Worm (Caenorhabditis elegans): ENCODE measurements around the gene F13H10.8.

Gene F13H10.8

DNA sequence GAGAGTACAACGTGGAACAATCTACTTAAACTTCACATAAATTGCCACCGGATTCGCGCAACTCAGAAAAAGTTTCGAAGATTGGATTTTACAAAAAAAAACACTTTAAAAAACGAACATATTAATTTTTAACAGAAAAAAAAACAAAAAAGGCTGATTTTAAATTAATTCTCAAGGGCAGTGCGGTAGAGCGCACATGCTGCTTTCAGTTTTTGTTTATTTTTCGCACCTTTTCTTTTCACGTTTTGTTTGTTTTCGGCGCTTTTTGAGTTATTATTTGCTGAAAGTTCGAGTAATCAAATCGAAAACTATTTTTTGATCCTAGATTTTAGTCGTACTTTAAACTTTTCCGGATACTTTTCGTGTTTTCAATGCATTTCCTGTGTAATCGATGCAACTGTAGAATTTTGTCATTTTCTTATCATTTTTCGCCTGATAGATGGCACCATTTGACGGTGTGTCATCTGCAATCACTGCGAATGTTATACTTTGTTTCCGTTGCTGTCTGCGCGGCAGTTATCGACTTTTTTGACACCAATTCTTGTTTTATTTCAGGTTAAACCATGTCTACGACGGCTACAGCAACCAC lies at the start of gene F13H10.8:
Gene F13H10.8, plus strand, starts transcription at position 556 of the 589 bp plus-strand sequence.
- peak; percentile 28 for TF ChIP-seq snpc-4 (tag; optimal IDR thresholded peaks at IDR 0.05)
- peak; percentile 3 for TF ChIP-seq pqm-1 (tag; optimal IDR thresholded peaks at IDR 0.05)
- TF ChIP-seq nhr-25 (tag; optimal IDR thresholded peaks at IDR 0.05), result peak; percentile 21
- no peak for TF ChIP-seq skn-1 (tag; optimal IDR thresholded peaks at IDR 0.05)
- TF ChIP-seq R02D3.7 (tag; optimal IDR thresholded peaks at IDR 0.05), result no peak
- no peak for TF ChIP-seq elt-1 (tag; optimal IDR thresholded peaks at IDR 0.05)
- TF ChIP-seq nfya-1 (tag; optimal IDR thresholded peaks at IDR 0.05; ENCODE audit: insufficient read depth), result peak; percentile 31
- no peak for TF ChIP-seq ceh-28 (tag; optimal IDR thresholded peaks at IDR 0.05)
- no peak for TF ChIP-seq ceh-82 (tag; optimal IDR thresholded peaks at IDR 0.05)
- peak; percentile 25 for TF ChIP-seq lin-15B (tag; optimal IDR thresholded peaks at IDR 0.05)
- no peak for TF ChIP-seq mdl-1 (tag; optimal IDR thresholded peaks at IDR 0.05)
- no peak for TF ChIP-seq fos-1 (tag; optimal IDR thresholded peaks at IDR 0.05)
- TF ChIP-seq hmg-11 (tag; optimal IDR thresholded peaks at IDR 0.05), result peak; percentile 58
- peak; percentile 93 for TF ChIP-seq pha-4 (tag; optimal IDR thresholded peaks at IDR 0.05)
- TF ChIP-seq elt-2 (tag; optimal IDR thresholded peaks at IDR 0.05), result peak; percentile 76
- no peak for TF ChIP-seq nhr-11 (tag; optimal IDR thresholded peaks at IDR 0.05)

DNA sequence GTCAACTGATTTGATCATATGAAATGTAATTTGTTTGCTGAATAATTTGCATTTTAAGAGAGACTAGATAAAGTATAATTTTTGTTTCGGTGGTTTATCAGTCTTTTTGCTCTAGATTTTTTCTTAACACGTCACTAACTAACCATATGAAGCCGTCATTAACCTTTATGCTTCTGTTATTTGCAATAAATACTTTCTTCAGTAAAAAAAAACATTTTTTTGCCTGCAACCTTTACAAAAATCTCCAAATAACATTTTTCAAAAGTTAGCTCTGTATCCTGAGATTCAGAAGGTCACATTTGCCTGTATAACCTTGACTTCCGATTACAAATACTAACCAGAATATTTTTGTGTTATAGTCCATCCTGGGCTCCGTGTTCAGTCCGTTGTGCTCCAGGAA lies 49.5 kb upstream of the F13H10.8 start:
- TF ChIP-seq ztf-11 (tag; optimal IDR thresholded peaks at IDR 0.05), result no peak
- no peak for TF ChIP-seq skn-1 (tag; optimal IDR thresholded peaks at IDR 0.05)
- TF ChIP-seq fos-1 (tag; optimal IDR thresholded peaks at IDR 0.05), result no peak

DNA sequence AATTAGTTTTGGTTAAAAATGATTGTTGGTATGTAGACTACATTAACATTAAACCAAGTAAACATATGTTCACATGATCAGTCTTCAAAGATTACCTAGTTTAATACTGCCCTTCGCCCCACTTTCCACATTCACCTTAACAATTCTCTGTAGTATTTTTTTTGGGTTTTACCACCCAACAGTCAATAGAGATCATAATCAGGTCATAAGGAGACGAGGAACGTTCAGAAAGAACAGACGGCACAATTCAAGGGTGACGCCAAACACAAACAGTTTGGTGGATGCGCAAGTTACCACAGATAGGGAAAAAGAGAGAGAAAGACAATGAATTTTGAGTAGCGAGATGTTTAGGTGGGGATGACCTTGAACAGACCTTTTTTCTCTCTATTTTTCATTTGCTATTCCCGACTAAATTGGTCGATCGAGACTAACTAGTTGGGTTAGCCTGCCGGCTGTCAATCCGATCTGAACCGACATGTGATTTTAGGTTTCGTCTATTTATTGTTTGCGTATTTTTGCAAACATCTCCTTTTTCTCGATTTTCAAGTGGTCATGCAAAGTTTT lies 48.6 kb upstream of the F13H10.8 start:
- no peak for TF ChIP-seq ceh-82 (tag; optimal IDR thresholded peaks at IDR 0.05)
- TF ChIP-seq ceh-16 (tag; optimal IDR thresholded peaks at IDR 0.05), result no peak
- peak; percentile 69 for TF ChIP-seq nhr-25 (tag; optimal IDR thresholded peaks at IDR 0.05)
- no peak for TF ChIP-seq jun-1 (tag; optimal IDR thresholded peaks at IDR 0.05)
- TF ChIP-seq snpc-4 (tag; optimal IDR thresholded peaks at IDR 0.05), result no peak
- no peak for TF ChIP-seq R02D3.7 (tag; optimal IDR thresholded peaks at IDR 0.05)
- no peak for TF ChIP-seq elt-3 (tag; optimal IDR thresholded peaks at IDR 0.05)
- TF ChIP-seq nhr-43 (tag; optimal IDR thresholded peaks at IDR 0.05; ENCODE audit: poor library complexity, severe bottlenecking), result no peak
- TF ChIP-seq hmg-11 (tag; optimal IDR thresholded peaks at IDR 0.05), result no peak
- TF ChIP-seq ztf-11 (tag; optimal IDR thresholded peaks at IDR 0.05), result no peak
- TF ChIP-seq lsy-12 (tag; optimal IDR thresholded peaks at IDR 0.05), result no peak
- TF ChIP-seq egl-5 (tag; optimal IDR thresholded peaks at IDR 0.05), result no peak
- no peak for TF ChIP-seq tbx-2 (tag; optimal IDR thresholded peaks at IDR 0.05)
- no peak for TF ChIP-seq nhr-77 (tag; optimal IDR thresholded peaks at IDR 0.05)
- no peak for TF ChIP-seq nhr-11 (tag; optimal IDR thresholded peaks at IDR 0.05)
- TF ChIP-seq fos-1 (tag; optimal IDR thresholded peaks at IDR 0.05), result no peak
- no peak for TF ChIP-seq pqm-1 (tag; optimal IDR thresholded peaks at IDR 0.05)
- peak; percentile 14 for TF ChIP-seq elt-2 (tag; optimal IDR thresholded peaks at IDR 0.05)
- peak; percentile 25 for TF ChIP-seq nhr-23 (tag; optimal IDR thresholded peaks at IDR 0.05)
- no peak for TF ChIP-seq ceh-28 (tag; optimal IDR thresholded peaks at IDR 0.05)
- peak; percentile 59 for TF ChIP-seq pha-4 (tag; optimal IDR thresholded peaks at IDR 0.05)

DNA sequence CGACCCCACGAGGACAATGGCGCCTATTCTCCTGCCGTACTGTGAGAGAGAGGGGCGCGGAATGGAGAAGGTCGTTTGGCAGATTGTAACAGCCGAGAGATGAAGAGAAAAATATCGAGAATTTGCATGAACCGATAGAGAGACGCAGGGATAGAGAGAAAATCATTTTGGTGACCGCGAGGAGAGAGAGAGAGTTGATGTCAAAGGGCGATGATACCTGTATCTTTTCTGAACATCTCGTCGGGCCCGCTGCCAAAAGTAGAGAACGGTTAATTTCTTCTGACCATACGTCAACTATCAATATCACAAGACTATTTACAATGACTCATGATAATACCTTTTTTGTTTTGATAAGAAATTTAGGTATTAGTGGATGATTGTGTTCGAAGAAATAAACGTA lies 44.3 kb upstream of the F13H10.8 start:
- no peak for TF ChIP-seq egl-27 (tag; optimal IDR thresholded peaks at IDR 0.05)
- no peak for TF ChIP-seq unc-39 (tag; optimal IDR thresholded peaks at IDR 0.05)
- TF ChIP-seq nhr-76 (tag; optimal IDR thresholded peaks at IDR 0.05), result no peak
- no peak for TF ChIP-seq daf-12 (tag; optimal IDR thresholded peaks at IDR 0.05)
- TF ChIP-seq ztf-4 (tag; optimal IDR thresholded peaks at IDR 0.05), result no peak
- TF ChIP-seq tbx-2 (tag; optimal IDR thresholded peaks at IDR 0.05), result no peak
- no peak for TF ChIP-seq fkh-10 (GFP tag; optimal IDR thresholded peaks at IDR 0.05)
- TF ChIP-seq nhr-11 (tag; optimal IDR thresholded peaks at IDR 0.05), result no peak
- TF ChIP-seq lin-39 (tag; optimal IDR thresholded peaks at IDR 0.05), result no peak
- no peak for TF ChIP-seq zag-1 (tag; optimal IDR thresholded peaks at IDR 0.05)
- no peak for TF ChIP-seq ceh-82 (tag; optimal IDR thresholded peaks at IDR 0.05)
- TF ChIP-seq nhr-237 (tag; optimal IDR thresholded peaks at IDR 0.05), result no peak
- peak; percentile 73 for TF ChIP-seq elt-1 (tag; optimal IDR thresholded peaks at IDR 0.05)
- peak; percentile 22 for TF ChIP-seq pqm-1 (tag; optimal IDR thresholded peaks at IDR 0.05)
- no peak for TF ChIP-seq jun-1 (tag; optimal IDR thresholded peaks at IDR 0.05)
- no peak for TF ChIP-seq nhr-12 (tag; optimal IDR thresholded peaks at IDR 0.05)
- peak; percentile 21 for TF ChIP-seq ceh-28 (tag; optimal IDR thresholded peaks at IDR 0.05)
- TF ChIP-seq elt-2 (tag; optimal IDR thresholded peaks at IDR 0.05), result peak; percentile 44
- no peak for TF ChIP-seq R02D3.7 (tag; optimal IDR thresholded peaks at IDR 0.05)
- TF ChIP-seq fos-1 (tag; optimal IDR thresholded peaks at IDR 0.05), result no peak
- TF ChIP-seq eor-1 (tag; optimal IDR thresholded peaks at IDR 0.05), result no peak
- TF ChIP-seq ztf-11 (tag; optimal IDR thresholded peaks at IDR 0.05), result no peak
- TF ChIP-seq sea-2 (GFP tag; optimal IDR thresholded peaks at IDR 0.05), result no peak
- peak; percentile 46 for TF ChIP-seq nhr-23 (tag; optimal IDR thresholded peaks at IDR 0.05)
- no peak for TF ChIP-seq lin-15B (tag; optimal IDR thresholded peaks at IDR 0.05)
- TF ChIP-seq nhr-25 (tag; optimal IDR thresholded peaks at IDR 0.05), result peak; percentile 95
- TF ChIP-seq mdl-1 (tag; optimal IDR thresholded peaks at IDR 0.05), result peak; percentile 53
- TF ChIP-seq pha-4 (tag; optimal IDR thresholded peaks at IDR 0.05), result peak; percentile 55
- TF ChIP-seq nhr-43 (tag; optimal IDR thresholded peaks at IDR 0.05; ENCODE audit: poor library complexity, severe bottlenecking), result peak; percentile 61
- no peak for TF ChIP-seq mml-1 (tag; optimal IDR thresholded peaks at IDR 0.05)
- TF ChIP-seq unc-62 (GFP tag; optimal IDR thresholded peaks at IDR 0.05), result no peak
- TF ChIP-seq elt-3 (tag; optimal IDR thresholded peaks at IDR 0.05), result no peak
- peak; percentile 24 for TF ChIP-seq hmg-11 (tag; optimal IDR thresholded peaks at IDR 0.05)
- no peak for TF ChIP-seq aly-2 (tag; optimal IDR thresholded peaks at IDR 0.05)
- peak; percentile 24 for TF ChIP-seq nfya-1 (tag; optimal IDR thresholded peaks at IDR 0.05; ENCODE audit: insufficient read depth)
- TF ChIP-seq skn-1 (tag; optimal IDR thresholded peaks at IDR 0.05), result no peak
